Fruit fly (Drosophila melanogaster) whole organism, prepupa: ENCODE measurements around the gene CG7406.

Experiments
- Blimp-1 ChIP-seq: fragments of 200-800 bp; sonication (Bioruptor generic); optimal IDR thresholded peaks from 3 replicates; lab custom pipeline; 2017; ENCODE audit warnings: missing biosample characterization, missing genetic modification characterization, mild to moderate bottlenecking, moderate library complexity, missing genetic modification reagents
- CG10669 ChIP-seq: fragments of 200-800 bp; sonication (Bioruptor generic); optimal IDR thresholded peaks from 3 replicates; lab custom pipeline; 2018; ENCODE audit warnings: missing biosample characterization, mild to moderate bottlenecking, missing genetic modification characterization, moderate library complexity
- CG11294 ChIP-seq: fragments of 200-800 bp; sonication (Bioruptor generic); IDR thresholded peaks from 2 replicates; pipeline ENCODE4 v1.3.6; 2022; ENCODE audit warnings: missing biosample characterization, missing genetic modification characterization
- CG6808 ChIP-seq: fragments of 200-800 bp; sonication (Bioruptor generic); optimal IDR thresholded peaks from 3 replicates; lab custom pipeline; 2017; ENCODE audit warnings: missing biosample characterization, missing genetic modification characterization, mild to moderate bottlenecking, moderate library complexity, missing genetic modification reagents
- CG7368 ChIP-seq: fragments of 200-800 bp; sonication (Bioruptor generic); optimal IDR thresholded peaks from 3 replicates; lab custom pipeline; 2016; ENCODE audit warnings: missing biosample characterization, missing genetic modification characterization
- Eip93F ChIP-seq: fragments of 200-800 bp; sonication (Bioruptor generic); optimal IDR thresholded peaks from 2 replicates; lab custom pipeline; 2016; ENCODE audit warnings: missing biosample characterization, mild to moderate bottlenecking, missing genetic modification characterization
- Ets21C ChIP-seq: fragments of 200-800 bp; sonication (Bioruptor generic); optimal IDR thresholded peaks from 3 replicates; lab custom pipeline; 2016; ENCODE audit warnings: missing biosample characterization, missing genetic modification characterization
- Hr4 ChIP-seq: fragments of 200-800 bp; sonication (Bioruptor generic); optimal IDR thresholded peaks from 3 replicates; lab custom pipeline; 2016; ENCODE audit warnings: missing biosample characterization, missing genetic modification characterization
- dac ChIP-seq: fragments of 200-800 bp; sonication (Bioruptor generic); optimal IDR thresholded peaks from 2 replicates; lab custom pipeline; 2017; ENCODE audit warnings: missing biosample characterization, mild to moderate bottlenecking, missing genetic modification characterization
- fd59A ChIP-seq: fragments of 200-800 bp; sonication (Bioruptor generic); optimal IDR thresholded peaks from 2 replicates; lab custom pipeline; 2017; ENCODE audit warnings: missing biosample characterization, mild to moderate bottlenecking, missing genetic modification characterization, missing genetic modification reagents
- fkh ChIP-seq: fragments of 200-800 bp; sonication (Bioruptor generic); optimal IDR thresholded peaks from 3 replicates; lab custom pipeline; 2017; ENCODE audit warnings: missing biosample characterization, mild to moderate bottlenecking, missing genetic modification characterization, moderate library complexity
- pdm3 ChIP-seq: fragments of 200-800 bp; sonication (Bioruptor generic); optimal IDR thresholded peaks from 3 replicates; lab custom pipeline; 2016; ENCODE audit warnings: missing biosample characterization, missing genetic modification characterization
- salr ChIP-seq, 2 experiments: fragments of 200-800 bp; sonication (Bioruptor generic); optimal IDR thresholded peaks; 3 replicates each; lab custom pipeline; 2016 to 2018; ENCODE audit warnings: missing biosample characterization in 2 of 2, missing genetic modification characterization in 2 of 2, mild to moderate bottlenecking in 1 of 2
- svp ChIP-seq: fragments of 200-800 bp; sonication (Bioruptor generic); peaks from one replicate; lab custom pipeline; 2016; ENCODE audit warnings: missing biosample characterization, missing genetic modification characterization

- TF ChIP-seq salr (GFP tag; optimal IDR thresholded peaks at IDR 0.05; lab: Kevin White, UChicago) (no peak), fkh (GFP tag; lab: Kevin White, UChicago) (no peak), Ets21C (GFP tag; lab: Kevin White, UChicago) (no peak), dac (GFP tag; lab: Kevin White, UChicago) (no peak), pdm3 (GFP tag; lab: Kevin White, UChicago) (no peak), fd59A (GFP tag; lab: Kevin White, UChicago) (no peak), svp (no peak), CG11294 (no peak), Hr4 (no peak), CG7368 (GFP tag; lab: Kevin White, UChicago) (no peak), Blimp-1 (GFP tag; lab: Kevin White, UChicago) (no peak), Eip93F (GFP tag; lab: Kevin White, UChicago) (no peak), CG6808 (GFP tag; lab: Kevin White, UChicago) (no peak), CG10669 (GFP tag; lab: Kevin White, UChicago) (no peak)
These were observed 43.8 kb upstream of the CG7406 start for dm6 chrX:19033739-19034138.
